Worm (Caenorhabditis elegans): Measurements from ENCODE around the gene C10C6.3.

The C10C6.3 gene

DNA sequence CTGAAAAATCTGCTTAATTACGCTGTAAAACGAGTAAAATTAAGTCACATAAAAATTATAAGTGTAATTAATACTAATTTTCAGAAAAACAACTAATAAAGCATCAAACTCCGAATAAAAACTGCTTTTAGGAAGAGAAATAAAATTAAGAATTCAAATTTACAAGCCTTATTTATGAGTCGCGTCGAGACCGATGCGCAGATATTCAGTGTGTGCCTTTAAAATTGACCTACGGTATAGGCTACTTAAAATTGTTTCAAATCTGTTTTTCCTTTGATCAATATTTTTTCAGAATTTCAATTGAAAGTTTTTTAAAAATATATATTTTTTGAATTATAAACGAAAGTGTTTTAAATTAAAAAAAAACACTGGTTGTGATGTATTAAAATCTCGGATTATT lies 33.1 kb upstream of the C10C6.3 start, which contains the start of gene sms-1:
TSS of gene sms-1 (minus strand) at position 6 of the 400 bp plus-strand sequence.
- no peak for TF ChIP-seq nhr-11 (tag; optimal IDR thresholded peaks at IDR 0.05)
- no peak for TF ChIP-seq lin-11 (tag; optimal IDR thresholded peaks at IDR 0.05)
- no peak for TF ChIP-seq zag-1 (tag; optimal IDR thresholded peaks at IDR 0.05)
- TF ChIP-seq lsy-2 (tag; optimal IDR thresholded peaks at IDR 0.05), result no peak
- no peak for TF ChIP-seq nhr-129 (tag; optimal IDR thresholded peaks at IDR 0.05)
- no peak for TF ChIP-seq egl-27 (tag; optimal IDR thresholded peaks at IDR 0.05)
- no peak for TF ChIP-seq ztf-4 (tag; optimal IDR thresholded peaks at IDR 0.05)
- TF ChIP-seq snpc-4 (tag; optimal IDR thresholded peaks at IDR 0.05), result no peak
- TF ChIP-seq sem-4 (tag; optimal IDR thresholded peaks at IDR 0.05), result no peak
- no peak for TF ChIP-seq ztf-1 (GFP tag; conservative IDR thresholded peaks at IDR 0.05)
- no peak for TF ChIP-seq unc-39 (tag; optimal IDR thresholded peaks at IDR 0.05)
- TF ChIP-seq mdl-1 (tag; optimal IDR thresholded peaks at IDR 0.05), result no peak
- TF ChIP-seq elt-3 (tag; optimal IDR thresholded peaks at IDR 0.05), result no peak
- no peak for TF ChIP-seq aly-2 (tag; optimal IDR thresholded peaks at IDR 0.05)
- no peak for TF ChIP-seq mab-5 (tag; optimal IDR thresholded peaks at IDR 0.05)
- TF ChIP-seq C34F6.9 (tag; optimal IDR thresholded peaks at IDR 0.05), result no peak

DNA sequence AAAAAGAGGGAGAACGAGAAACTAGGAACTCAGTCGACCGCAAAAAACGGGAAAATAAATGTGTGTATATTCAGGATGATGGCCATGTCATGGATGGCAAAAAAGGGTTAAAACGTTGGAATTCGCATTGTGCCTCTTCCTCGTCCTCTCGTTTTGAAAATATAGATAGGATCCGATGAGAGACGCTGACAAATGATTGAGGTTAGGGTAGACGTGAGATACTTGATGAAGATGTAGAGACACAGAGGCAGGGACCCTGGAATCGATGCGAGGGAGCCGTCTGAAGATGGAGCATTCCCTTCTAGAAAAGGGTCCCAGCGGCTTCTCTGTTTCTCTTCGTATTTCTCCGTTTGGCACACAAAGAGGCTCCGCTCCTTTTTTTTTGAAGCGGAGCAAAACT lies 29.9 kb upstream of the C10C6.3 start:
- peak; percentile 60 for TF ChIP-seq zag-1 (tag; optimal IDR thresholded peaks at IDR 0.05)
- no peak for TF ChIP-seq unc-62 (GFP tag; optimal IDR thresholded peaks at IDR 0.05)
- TF ChIP-seq F13H6.1 (tag; optimal IDR thresholded peaks at IDR 0.05), result peak; percentile 12
- peak; percentile 2 for TF ChIP-seq crh-2 (tag; optimal IDR thresholded peaks at IDR 0.05)
- TF ChIP-seq skn-1 (tag; optimal IDR thresholded peaks at IDR 0.05), result no peak
- no peak for TF ChIP-seq ZK546.5 (tag; optimal IDR thresholded peaks at IDR 0.05)
- peak; percentile 28 for TF ChIP-seq sma-9 (GFP tag; optimal IDR thresholded peaks at IDR 0.05)
- no peak for TF ChIP-seq sma-9 (tag; optimal IDR thresholded peaks at IDR 0.05)
- no peak for TF ChIP-seq alr-1 (tag; optimal IDR thresholded peaks at IDR 0.05)
- peak in 1 of 2 experiments; percentile 47 for TF ChIP-seq lsy-2 (tag; optimal IDR thresholded peaks at IDR 0.05)
- no peak for TF ChIP-seq blmp-1 (tag; optimal IDR thresholded peaks at IDR 0.05; ENCODE audit: insufficient read depth)
- peak; percentile 64 for TF ChIP-seq nhr-129 (tag; optimal IDR thresholded peaks at IDR 0.05)
- TF ChIP-seq C34F6.9 (tag; optimal IDR thresholded peaks at IDR 0.05), result peak; percentile 24
- no peak for TF ChIP-seq nhr-6 (tag; optimal IDR thresholded peaks at IDR 0.05)
- TF ChIP-seq nhr-25 (tag; optimal IDR thresholded peaks at IDR 0.05), result no peak
- TF ChIP-seq unc-55 (GFP tag; optimal IDR thresholded peaks at IDR 0.05), result peak; percentile 65
- peak; percentile 40 for TF ChIP-seq sem-4 (tag; optimal IDR thresholded peaks at IDR 0.05)
- TF ChIP-seq egl-27 (tag; optimal IDR thresholded peaks at IDR 0.05), result peak; percentile 14
- TF ChIP-seq nhr-77 (tag; optimal IDR thresholded peaks at IDR 0.05), result no peak
- no peak for TF ChIP-seq sma-3 (GFP tag; optimal IDR thresholded peaks at IDR 0.05)

DNA sequence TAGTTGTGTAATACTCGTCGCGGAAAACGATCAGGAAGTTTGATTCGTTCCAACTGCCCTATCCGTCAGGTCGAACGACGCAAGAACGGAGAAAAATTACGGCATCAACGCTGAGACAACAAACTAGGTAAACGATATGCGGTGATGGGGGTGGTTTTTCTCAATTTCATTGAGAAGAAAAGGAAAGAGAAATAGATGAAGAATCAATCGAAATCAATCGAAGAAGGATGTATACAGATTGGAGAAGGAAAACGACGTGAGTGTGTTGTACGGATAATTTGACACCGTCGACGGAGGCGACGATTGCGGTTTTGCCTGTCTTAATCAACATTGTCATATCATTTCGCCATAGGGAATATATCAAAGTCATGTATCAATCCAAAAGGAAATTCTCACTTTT lies 28.9 kb upstream of the C10C6.3 start:
- peak; percentile 9 for TF ChIP-seq nhr-21 (tag; optimal IDR thresholded peaks at IDR 0.05)
- TF ChIP-seq sem-4 (tag; optimal IDR thresholded peaks at IDR 0.05), result peak; percentile 5
- TF ChIP-seq alr-1 (tag; optimal IDR thresholded peaks at IDR 0.05), result no peak

DNA sequence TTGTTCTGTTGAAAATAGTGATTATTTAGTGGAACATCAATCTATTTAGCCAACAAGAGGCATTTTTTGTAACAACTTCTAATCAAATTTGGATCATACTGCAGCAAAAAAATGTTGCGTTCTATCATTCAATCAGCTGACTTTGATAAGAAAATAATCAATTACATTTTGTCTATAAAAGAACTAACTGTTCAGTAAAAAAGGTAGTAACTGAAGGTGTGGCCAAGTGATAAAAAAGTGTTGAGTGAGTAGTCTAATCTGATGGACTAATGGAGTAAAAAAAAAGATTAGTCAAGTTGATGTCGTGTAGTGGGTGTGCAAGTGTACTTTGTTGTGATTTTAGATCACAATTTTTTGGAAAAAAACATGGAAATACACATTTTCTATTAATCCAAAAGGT lies 27.3 kb upstream of the C10C6.3 start:
- TF ChIP-seq gmeb-1 (tag; optimal IDR thresholded peaks at IDR 0.05), result no peak

DNA sequence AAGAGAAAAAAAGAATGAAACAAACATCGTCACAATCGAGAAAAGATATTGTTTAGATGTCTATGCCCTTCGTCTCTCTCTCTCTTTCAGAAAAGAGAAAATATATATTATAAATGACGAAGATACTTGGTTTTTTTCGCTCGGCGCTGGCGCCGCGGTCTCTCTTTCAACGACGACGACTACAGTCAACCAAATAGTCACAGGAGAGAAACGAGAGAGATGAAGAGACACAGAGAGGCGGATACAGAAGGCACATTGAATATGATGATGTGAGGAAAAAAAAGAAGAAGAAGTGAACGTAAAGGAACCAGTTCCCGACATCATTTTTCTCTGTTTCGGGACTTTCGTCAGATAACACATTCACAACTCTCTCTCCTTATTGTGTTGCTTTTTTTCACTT lies 26.4 kb upstream of the C10C6.3 start:
- peak; percentile 41 for TF ChIP-seq Y55F3AM.14 (GFP tag; optimal IDR thresholded peaks at IDR 0.05)
- TF ChIP-seq sma-9 (GFP tag; optimal IDR thresholded peaks at IDR 0.05), result peak; percentile 32
- TF ChIP-seq sma-9 (tag; optimal IDR thresholded peaks at IDR 0.05), result no peak
- peak; percentile 17 for TF ChIP-seq ztf-4 (tag; optimal IDR thresholded peaks at IDR 0.05)
- no peak for TF ChIP-seq F13H6.1 (tag; optimal IDR thresholded peaks at IDR 0.05)
- TF ChIP-seq nhr-25 (tag; optimal IDR thresholded peaks at IDR 0.05), result peak; percentile 78
- peak; percentile 56 for TF ChIP-seq fos-1 (tag; optimal IDR thresholded peaks at IDR 0.05)
- TF ChIP-seq nhr-12 (tag; optimal IDR thresholded peaks at IDR 0.05), result no peak
- TF ChIP-seq nhr-21 (tag; optimal IDR thresholded peaks at IDR 0.05), result peak; percentile 47
- peak; percentile 70 for TF ChIP-seq sma-3 (GFP tag; optimal IDR thresholded peaks at IDR 0.05)
- TF ChIP-seq blmp-1 (tag; optimal IDR thresholded peaks at IDR 0.05; ENCODE audit: insufficient read depth), result peak; percentile 77
- peak; percentile 11 for TF ChIP-seq nhr-129 (tag; optimal IDR thresholded peaks at IDR 0.05)
- TF ChIP-seq lin-13 (GFP tag; optimal IDR thresholded peaks at IDR 0.05), result no peak
